Fruit fly (Drosophila melanogaster) whole organism, embryonic: ENCODE results near the gene ct.

Experiments used
- Abd-B ChIP-seq: fragments of 200-800 bp; sonication (Bioruptor generic); optimal IDR thresholded peaks from 2 replicates; lab custom pipeline; 2018; ENCODE audit warnings: missing biosample characterization, mild to moderate bottlenecking, missing genetic modification characterization, moderate library complexity
- Atf-2 ChIP-seq: fragments of 200-800 bp; sonication (Bioruptor generic); optimal IDR thresholded peaks from 2 replicates; lab custom pipeline; 2016; ENCODE audit warnings: missing biosample characterization, missing genetic modification characterization
- Bteb2 ChIP-seq: fragments of 200-800 bp; sonication (Bioruptor generic); optimal IDR thresholded peaks from 2 replicates; lab custom pipeline; 2016; ENCODE audit warnings: missing biosample characterization, missing genetic modification characterization
- CG10147 ChIP-seq: fragments of 200-800 bp; sonication (Bioruptor generic); optimal IDR thresholded peaks from 2 replicates; lab custom pipeline; 2019; ENCODE audit warnings: missing biosample characterization, mild to moderate bottlenecking, missing genetic modification characterization, moderate library complexity
- CG1024 ChIP-seq: fragments of 200-800 bp; sonication (Bioruptor generic); IDR thresholded peaks from 2 replicates; pipeline ENCODE4 v1.3.6; 2022; ENCODE audit warnings: missing biosample characterization, missing genetic modification characterization
- CG10274 ChIP-seq: fragments of 200-800 bp; sonication (Bioruptor generic); optimal IDR thresholded peaks from 3 replicates; lab custom pipeline; 2017; ENCODE audit warnings: missing biosample characterization, mild to moderate bottlenecking, missing genetic modification characterization
- CG10979 ChIP-seq: fragments of 200-800 bp; sonication (Bioruptor generic); optimal IDR thresholded peaks from 2 replicates; lab custom pipeline; 2018; ENCODE audit warnings: missing biosample characterization, mild to moderate bottlenecking, missing genetic modification characterization, moderate library complexity
- CG12236 ChIP-seq: fragments of 200-800 bp; sonication (Bioruptor generic); optimal IDR thresholded peaks from 2 replicates; lab custom pipeline; 2016; ENCODE audit warnings: missing biosample characterization, missing genetic modification characterization
- CG12391 ChIP-seq: fragments of 200-800 bp; sonication (Bioruptor generic); optimal IDR thresholded peaks from 3 replicates; lab custom pipeline; 2018; ENCODE audit warnings: missing biosample characterization, mild to moderate bottlenecking, missing genetic modification characterization, moderate library complexity
- CG13287 ChIP-seq: fragments of 200-800 bp; sonication (Bioruptor generic); IDR thresholded peaks from 2 replicates; pipeline ENCODE4 v1.3.6; 2022; ENCODE audit warnings: missing biosample characterization, missing genetic modification characterization; ENCODE audit not compliant: partially characterized antibody
- CG15073 ChIP-seq: fragments of 200-800 bp; sonication (Bioruptor generic); optimal IDR thresholded peaks from 2 replicates; lab custom pipeline; 2016; ENCODE audit warnings: missing biosample characterization, missing genetic modification characterization
- CG15514 ChIP-seq: fragments of 200-800 bp; sonication (Bioruptor generic); optimal IDR thresholded peaks from 3 replicates; lab custom pipeline; 2017; ENCODE audit warnings: missing biosample characterization, missing genetic modification characterization, mild to moderate bottlenecking, moderate library complexity, missing genetic modification reagents
- CG15696 ChIP-seq: fragments of 200-800 bp; sonication (Bioruptor generic); optimal IDR thresholded peaks from 2 replicates; lab custom pipeline; 2019; ENCODE audit warnings: missing biosample characterization, mild to moderate bottlenecking, missing genetic modification characterization, moderate library complexity
- CG16779 ChIP-seq: fragments of 200-800 bp; sonication (Bioruptor generic); IDR thresholded peaks from 2 replicates; pipeline ENCODE4 v1.3.6; 2022; ENCODE audit warnings: missing biosample characterization, missing genetic modification characterization
- CG17359 ChIP-seq: fragments of 200-800 bp; sonication (Bioruptor generic); optimal IDR thresholded peaks from 3 replicates; lab custom pipeline; 2018; ENCODE audit warnings: missing biosample characterization, mild to moderate bottlenecking, missing genetic modification characterization, moderate library complexity
- CG32767 ChIP-seq: fragments of 200-800 bp; sonication (Bioruptor generic); IDR thresholded peaks from 2 replicates; pipeline ENCODE4 v1.3.6; 2022; ENCODE audit warnings: missing biosample characterization, missing genetic modification characterization
- CG34376 ChIP-seq: fragments of 200-800 bp; sonication (Bioruptor generic); optimal IDR thresholded peaks from 2 replicates; lab custom pipeline; 2018; ENCODE audit warnings: missing biosample characterization, mild to moderate bottlenecking, missing genetic modification characterization
- CG42726 ChIP-seq: fragments of 200-800 bp; sonication (Bioruptor generic); IDR thresholded peaks from 2 replicates; pipeline ENCODE4 v1.3.6; 2022; ENCODE audit warnings: missing biosample characterization, missing genetic modification characterization; ENCODE audit not compliant: partially characterized antibody
- CG4282 ChIP-seq: fragments of 200-800 bp; sonication (Bioruptor generic); optimal IDR thresholded peaks from 2 replicates; lab custom pipeline; 2016; ENCODE audit warnings: missing biosample characterization, missing genetic modification characterization
- CG7271 ChIP-seq: fragments of 200-800 bp; sonication (Bioruptor generic); optimal IDR thresholded peaks from 2 replicates; lab custom pipeline; 2018; ENCODE audit warnings: missing biosample characterization, mild to moderate bottlenecking, missing genetic modification characterization, moderate library complexity
- CG7963 ChIP-seq: fragments of 200-800 bp; sonication (Bioruptor generic); IDR thresholded peaks from 3 replicates; pipeline ENCODE4 v1.3.6; 2022; ENCODE audit warnings: missing biosample characterization, missing genetic modification characterization; ENCODE audit not compliant: partially characterized antibody
- CG8089 ChIP-seq: fragments of 200-800 bp; sonication (Bioruptor generic); optimal IDR thresholded peaks from 3 replicates; lab custom pipeline; 2016; ENCODE audit warnings: missing biosample characterization, missing genetic modification characterization
- CG8290 ChIP-seq, 3 experiments: fragments of 200-800 bp; sonication (Bioruptor generic); optimal IDR thresholded peaks; 2 replicates each; lab custom pipeline; 2016 to 2019; ENCODE audit warnings: missing biosample characterization in 3 of 3, missing genetic modification characterization in 3 of 3, mild to moderate bottlenecking in 2 of 3, moderate library complexity in 1 of 3
- CHES-1-like ChIP-seq: fragments of 200-800 bp; sonication (Bioruptor generic); optimal IDR thresholded peaks from 2 replicates; lab custom pipeline; 2016; ENCODE audit warnings: missing biosample characterization, missing genetic modification characterization
- CoRest ChIP-seq: fragments of 200-800 bp; sonication (Bioruptor generic); optimal IDR thresholded peaks from 3 replicates; lab custom pipeline; 2018; ENCODE audit warnings: missing biosample characterization, mild to moderate bottlenecking, missing genetic modification characterization, moderate library complexity
- D ChIP-seq, 2 experiments: fragments of 200-800 bp in 1 of 2; fragments of >200 bp in 1 of 2; sonication (Bioruptor generic) in 1 of 2; optimal IDR thresholded peaks; 2 replicates in 1 of 2; 3 replicates in 1 of 2; lab custom pipeline; 2017; ENCODE audit warnings: mild to moderate bottlenecking in 1 of 2, missing biosample characterization in 1 of 2, missing genetic modification characterization in 1 of 2, missing genetic modification reagents in 1 of 2
- D19B ChIP-seq: fragments of 200-800 bp; sonication (Bioruptor generic); optimal IDR thresholded peaks from 2 replicates; lab custom pipeline; 2017; ENCODE audit warnings: missing biosample characterization, mild to moderate bottlenecking, missing genetic modification characterization
- Dp ChIP-seq: fragments of 200-800 bp; sonication (Bioruptor generic); optimal IDR thresholded peaks from 2 replicates; lab custom pipeline; 2018; ENCODE audit warnings: missing biosample characterization, mild to moderate bottlenecking, missing genetic modification characterization, moderate library complexity
- E2f2 ChIP-seq: fragments of 200-800 bp; sonication (Bioruptor generic); IDR thresholded peaks from 2 replicates; pipeline ENCODE4 v1.3.6; 2022; ENCODE audit warnings: missing biosample characterization, missing genetic modification characterization
- Hand ChIP-seq: fragments of 200-800 bp; sonication (Bioruptor generic); optimal IDR thresholded peaks from 2 replicates; lab custom pipeline; 2017; ENCODE audit warnings: mild to moderate bottlenecking, missing biosample characterization, missing genetic modification reagents, missing genetic modification characterization
- Hr3 ChIP-seq: fragments of 200-800 bp; sonication (Bioruptor generic); optimal IDR thresholded peaks from 3 replicates; lab custom pipeline; 2016; ENCODE audit warnings: missing biosample characterization, missing genetic modification characterization
- MESR4 ChIP-seq: fragments of 200-800 bp; sonication (Bioruptor generic); optimal IDR thresholded peaks from 2 replicates; lab custom pipeline; 2018; ENCODE audit warnings: missing biosample characterization, mild to moderate bottlenecking, missing genetic modification characterization, moderate library complexity
- MTF-1 ChIP-seq: fragments of 200-800 bp; sonication (Bioruptor generic); optimal IDR thresholded peaks from 2 replicates; lab custom pipeline; 2018; ENCODE audit warnings: missing biosample characterization, mild to moderate bottlenecking, missing genetic modification characterization, borderline replicate concordance
- NC2α ChIP-seq: fragments of 200-800 bp; sonication (Bioruptor generic); optimal IDR thresholded peaks from 2 replicates; lab custom pipeline; 2016; ENCODE audit warnings: missing biosample characterization, missing genetic modification characterization
- NC2β ChIP-seq: fragments of 200-800 bp; sonication (Bioruptor generic); optimal IDR thresholded peaks from 2 replicates; lab custom pipeline; 2016; ENCODE audit warnings: missing biosample characterization, missing genetic modification characterization
- chif ChIP-seq, 2 experiments: fragments of 200-800 bp; sonication (Bioruptor generic); optimal IDR thresholded peaks; 3 replicates each; lab custom pipeline; 2016; ENCODE audit warnings: missing biosample characterization in 2 of 2, missing genetic modification characterization in 2 of 2
- crp ChIP-seq, 2 experiments: fragments of 200-800 bp; sonication (Bioruptor generic); optimal IDR thresholded peaks; 2 replicates in 1 of 2; 3 replicates in 1 of 2; lab custom pipeline; 2017; ENCODE audit warnings: missing biosample characterization in 2 of 2, missing genetic modification characterization in 2 of 2, mild to moderate bottlenecking in 1 of 2, moderate library complexity in 1 of 2
- danr ChIP-seq: fragments of 200-800 bp; sonication (Bioruptor generic); IDR thresholded peaks from 2 replicates; pipeline ENCODE4 v1.3.6; 2022; ENCODE audit warnings: missing biosample characterization, missing genetic modification characterization
- exex ChIP-seq: fragments of 200-800 bp; sonication (Bioruptor generic); optimal IDR thresholded peaks from 4 replicates; lab custom pipeline; 2018; ENCODE audit warnings: missing biosample characterization, mild to moderate bottlenecking, missing genetic modification characterization, moderate library complexity
- gce ChIP-seq: fragments of 200-800 bp; sonication (Bioruptor generic); IDR thresholded peaks from 3 replicates; pipeline ENCODE4 v1.3.6; 2022; ENCODE audit warnings: missing biosample characterization, missing genetic modification characterization
- gcm ChIP-seq: fragments of 200-800 bp; sonication (Bioruptor generic); optimal IDR thresholded peaks from 2 replicates; lab custom pipeline; 2019; ENCODE audit warnings: missing biosample characterization, mild to moderate bottlenecking, missing genetic modification characterization, moderate library complexity
- ham ChIP-seq: fragments of 200-800 bp; sonication (Bioruptor generic); IDR thresholded peaks from 2 replicates; pipeline ENCODE4 v1.3.6; 2022; ENCODE audit warnings: missing biosample characterization, missing genetic modification characterization
- org-1 ChIP-seq: fragments of 200-800 bp; sonication (Bioruptor generic); optimal IDR thresholded peaks from 2 replicates; lab custom pipeline; 2017; ENCODE audit warnings: missing biosample characterization, missing genetic modification characterization
- unpg ChIP-seq: fragments of 200-800 bp; sonication (Bioruptor generic); optimal IDR thresholded peaks from 3 replicates; lab custom pipeline; 2018; ENCODE audit warnings: missing biosample characterization, mild to moderate bottlenecking, missing genetic modification characterization, moderate library complexity
- wek ChIP-seq: fragments of 200-800 bp; sonication (Bioruptor generic); optimal IDR thresholded peaks from 3 replicates; lab custom pipeline; 2018; ENCODE audit warnings: missing biosample characterization, mild to moderate bottlenecking, missing genetic modification characterization, moderate library complexity
- yki ChIP-seq: fragments of >200 bp; optimal IDR thresholded peaks from 3 replicates; lab custom pipeline; 2018

The ct gene

dm6 chrX:7706398-7707349 is 98.4 kb downstream of the ct start (continued):
- TF ChIP-seq gce (GFP tag; lab: Robert Waterston, UW) = peak; percentile 98
- TF ChIP-seq CG12391 = peak; percentile 98
- TF ChIP-seq CG42726 (GFP tag; lab: Robert Waterston, UW) = no peak
- TF ChIP-seq wek = peak; percentile 88
- peak; percentile 21 for TF ChIP-seq Dp (GFP tag; lab: Kevin White, UChicago)
- TF ChIP-seq CG15696 (tag; lab: Kevin White, UChicago) = peak; percentile 96
- TF ChIP-seq danr = peak; percentile 96
- peak; percentile 19 for TF ChIP-seq NC2β (GFP tag; lab: Kevin White, UChicago)
- peak; percentile 93 for TF ChIP-seq CHES-1-like
- TF ChIP-seq NC2α (GFP tag; lab: Kevin White, UChicago) = peak; percentile 64
- peak; percentile 95 for TF ChIP-seq CG1024 (GFP tag; lab: Robert Waterston, UW)
- TF ChIP-seq CG10147 (GFP tag; lab: Kevin White, UChicago) = peak; percentile 98
- TF ChIP-seq D19B (GFP tag; lab: Kevin White, UChicago) = peak; percentile 74
- TF ChIP-seq D (optimal IDR thresholded peaks at IDR 0.05; lab: Kevin White, UChicago) = no peak
- peak; percentile 93 for TF ChIP-seq D (GFP tag; optimal IDR thresholded peaks at IDR 0.05; lab: Kevin White, UChicago)
- peak; percentile 92 for TF ChIP-seq CG15514
- TF ChIP-seq CG13287 (GFP tag; lab: Robert Waterston, UW) = peak; percentile 25; the same call in 1 of the 2 replicates
- TF ChIP-seq CG7271 (tag; lab: Kevin White, UChicago) = peak; percentile 87
- TF ChIP-seq CG34376 (GFP tag; lab: Kevin White, UChicago) = peak; percentile 98
- TF ChIP-seq ham (GFP tag; lab: Robert Waterston, UW) = peak; percentile 91
- no peak for TF ChIP-seq CG4282 (GFP tag; lab: Kevin White, UChicago)
- TF ChIP-seq CG10274 = peak; percentile 85
- TF ChIP-seq E2f2 (GFP tag; lab: Robert Waterston, UW) = peak; percentile 88
- TF ChIP-seq CG12236 (GFP tag; lab: Kevin White, UChicago) = no peak
- peak; percentile 98 for TF ChIP-seq CoRest (tag; lab: Kevin White, UChicago)
- peak; percentile 97 for TF ChIP-seq exex (tag; lab: Kevin White, UChicago)
- peak in 1 of 2 experiments; percentile 64 for TF ChIP-seq crp (GFP tag; optimal IDR thresholded peaks at IDR 0.05; lab: Kevin White, UChicago)
- TF ChIP-seq Atf-2 = peak; percentile 56
- peak; percentile 97 for TF ChIP-seq CG16779 (GFP tag; lab: Robert Waterston, UW)
- TF ChIP-seq CG8089 = peak; percentile 45
- TF ChIP-seq CG17359 = peak; percentile 99
- TF ChIP-seq CG8290 (GFP tag; optimal IDR thresholded peaks at IDR 0.05; lab: Kevin White, UChicago) = peak; percentile 92
- peak; percentile 65 to 95 for TF ChIP-seq CG8290 (tag; optimal IDR thresholded peaks at IDR 0.05; lab: Kevin White, UChicago)
- TF ChIP-seq CG32767 (GFP tag; lab: Robert Waterston, UW) = peak; percentile 96
- peak; percentile 97 for TF ChIP-seq gcm (GFP tag; lab: Kevin White, UChicago)
- peak; percentile 64 for TF ChIP-seq Bteb2
- no peak for TF ChIP-seq yki
- peak; percentile 99 for TF ChIP-seq Hand (GFP tag; lab: Kevin White, UChicago)
- TF ChIP-seq chif (GFP tag; optimal IDR thresholded peaks at IDR 0.05; lab: Kevin White, UChicago) = peak; percentile 31 to 73
- TF ChIP-seq org-1 (GFP tag; lab: Kevin White, UChicago) = peak; percentile 96
- TF ChIP-seq CG10979 = peak; percentile 96
- peak; percentile 97 for TF ChIP-seq Abd-B
- TF ChIP-seq Hr3 (GFP tag; lab: Kevin White, UChicago) = peak; percentile 96
- TF ChIP-seq CG15073 (GFP tag; lab: Kevin White, UChicago) = peak; percentile 90
- peak; percentile 73 for TF ChIP-seq MESR4 (GFP tag; lab: Kevin White, UChicago)
- peak; percentile 94 for TF ChIP-seq MTF-1 (GFP tag; lab: Kevin White, UChicago)
- no peak for TF ChIP-seq CG7963 (GFP tag; lab: Robert Waterston, UW)
- peak; percentile 98 for TF ChIP-seq unpg
